Fruit fly (Drosophila melanogaster) whole organism, embryonic: ENCODE data around the gene CG32302.

Experiments
- B-H1 ChIP-seq: fragments of 200-800 bp; sonication (Bioruptor generic); IDR thresholded peaks from 3 replicates; pipeline ENCODE4 v1.3.6; 2022; ENCODE audit warnings: missing biosample characterization, missing genetic modification characterization
- CG10543 ChIP-seq: fragments of 200-800 bp; sonication (Bioruptor generic); optimal IDR thresholded peaks from 3 replicates; lab custom pipeline; 2017; ENCODE audit warnings: missing biosample characterization, mild to moderate bottlenecking, missing genetic modification characterization, moderate library complexity
- CG12744 ChIP-seq: fragments of 200-800 bp; sonication (Bioruptor generic); optimal IDR thresholded peaks from 2 replicates; lab custom pipeline; 2016; ENCODE audit warnings: missing biosample characterization, missing genetic modification characterization
- CG13287 ChIP-seq: fragments of 200-800 bp; sonication (Bioruptor generic); IDR thresholded peaks from 2 replicates; pipeline ENCODE4 v1.3.6; 2022; ENCODE audit warnings: missing biosample characterization, missing genetic modification characterization; ENCODE audit not compliant: partially characterized antibody
- CG15073 ChIP-seq: fragments of 200-800 bp; sonication (Bioruptor generic); optimal IDR thresholded peaks from 2 replicates; lab custom pipeline; 2016; ENCODE audit warnings: missing biosample characterization, missing genetic modification characterization
- CG17912 ChIP-seq: fragments of 200-800 bp; sonication (Bioruptor generic); optimal IDR thresholded peaks from 2 replicates; lab custom pipeline; 2018; ENCODE audit warnings: missing biosample characterization, mild to moderate bottlenecking, missing genetic modification characterization
- CG32767 ChIP-seq: fragments of 200-800 bp; sonication (Bioruptor generic); IDR thresholded peaks from 2 replicates; pipeline ENCODE4 v1.3.6; 2022; ENCODE audit warnings: missing biosample characterization, missing genetic modification characterization
- CG43689 ChIP-seq: fragments of 200-800 bp; sonication (Bioruptor generic); IDR thresholded peaks from 2 replicates; pipeline ENCODE4 v1.3.6; 2022; ENCODE audit warnings: missing biosample characterization, missing genetic modification characterization
- CG6813 ChIP-seq: fragments of 200-800 bp; sonication (Bioruptor generic); optimal IDR thresholded peaks from 2 replicates; lab custom pipeline; 2017; ENCODE audit warnings: missing biosample characterization, missing genetic modification characterization, mild to moderate bottlenecking, moderate library complexity, missing genetic modification reagents
- CG7987 ChIP-seq: fragments of 200-800 bp; sonication (Bioruptor generic); optimal IDR thresholded peaks from 2 replicates; lab custom pipeline; 2018; ENCODE audit warnings: missing biosample characterization, mild to moderate bottlenecking, missing genetic modification characterization, moderate library complexity
- CG8290 ChIP-seq, 3 experiments: fragments of 200-800 bp; sonication (Bioruptor generic); optimal IDR thresholded peaks; 2 replicates each; lab custom pipeline; 2016 to 2019; ENCODE audit warnings: missing biosample characterization in 3 of 3, missing genetic modification characterization in 3 of 3, mild to moderate bottlenecking in 2 of 3, moderate library complexity in 1 of 3
- CG8944 ChIP-seq: fragments of 200-800 bp; sonication (Bioruptor generic); optimal IDR thresholded peaks from 3 replicates; lab custom pipeline; 2016; ENCODE audit warnings: missing biosample characterization, missing genetic modification characterization
- CG9876 ChIP-seq: fragments of 200-800 bp; sonication (Bioruptor generic); optimal IDR thresholded peaks from 2 replicates; lab custom pipeline; 2016; ENCODE audit warnings: missing biosample characterization, missing genetic modification characterization
- CkIIα-i1 ChIP-seq: fragments of 200-800 bp; sonication (Bioruptor generic); IDR thresholded peaks from 2 replicates; pipeline ENCODE4 v1.3.6; 2022; ENCODE audit warnings: missing biosample characterization, missing genetic modification characterization
- Dbx ChIP-seq: fragments of 200-800 bp; sonication (Bioruptor generic); IDR thresholded peaks from 3 replicates; pipeline ENCODE4 v1.3.6; 2022; ENCODE audit warnings: missing biosample characterization, missing genetic modification characterization
- Deaf1 ChIP-seq: fragments of 200-800 bp; optimal IDR thresholded peaks from 3 replicates; lab custom pipeline; 2019; ENCODE audit warnings: missing biosample characterization, mild to moderate bottlenecking, missing genetic modification characterization, moderate library complexity
- Dref ChIP-seq: fragments of 200-800 bp; sonication (Bioruptor generic); IDR thresholded peaks from 2 replicates; pipeline ENCODE4 v1.3.6; 2022; ENCODE audit warnings: missing biosample characterization, missing genetic modification characterization
- E2f2 ChIP-seq: fragments of 200-800 bp; sonication (Bioruptor generic); IDR thresholded peaks from 2 replicates; pipeline ENCODE4 v1.3.6; 2022; ENCODE audit warnings: missing biosample characterization, missing genetic modification characterization
- Hmr ChIP-seq: fragments of 200-800 bp; sonication (Bioruptor generic); optimal IDR thresholded peaks from 3 replicates; lab custom pipeline; 2017; ENCODE audit warnings: mild to moderate bottlenecking, missing biosample characterization, missing genetic modification reagents, missing genetic modification characterization
- Jarid2 ChIP-seq: fragments of 200-800 bp; sonication (Bioruptor generic); optimal IDR thresholded peaks from 3 replicates; lab custom pipeline; 2017; ENCODE audit warnings: mild to moderate bottlenecking, missing biosample characterization, missing genetic modification reagents, missing genetic modification characterization
- MESR4 ChIP-seq: fragments of 200-800 bp; sonication (Bioruptor generic); optimal IDR thresholded peaks from 2 replicates; lab custom pipeline; 2018; ENCODE audit warnings: missing biosample characterization, mild to moderate bottlenecking, missing genetic modification characterization, moderate library complexity
- Med ChIP-seq: fragments of 200-800 bp; sonication (Bioruptor generic); peaks from one replicate; lab custom pipeline; 2016; ENCODE audit warnings: missing biosample characterization, missing genetic modification characterization, mild to moderate bottlenecking, inconsistent platforms, moderate library complexity
- NK7.1 ChIP-seq: fragments of 200-800 bp; sonication (Bioruptor generic); optimal IDR thresholded peaks from 3 replicates; lab custom pipeline; 2016; ENCODE audit warnings: missing biosample characterization, missing genetic modification characterization
- Rfx ChIP-seq: fragments of 200-800 bp; sonication (Bioruptor generic); IDR thresholded peaks from 2 replicates; pipeline ENCODE4 v1.3.6; 2022; ENCODE audit warnings: missing biosample characterization, missing genetic modification characterization
- Six4 ChIP-seq: fragments of 200-800 bp; sonication (Bioruptor generic); optimal IDR thresholded peaks from 2 replicates; lab custom pipeline; 2016; ENCODE audit warnings: missing biosample characterization, missing genetic modification characterization
- Xrp1 ChIP-seq: fragments of 200-800 bp; sonication (Bioruptor generic); IDR thresholded peaks from 2 replicates; pipeline ENCODE4 v1.3.6; 2022; ENCODE audit warnings: missing biosample characterization, missing genetic modification characterization
- amos ChIP-seq: fragments of 200-800 bp; sonication (Bioruptor generic); IDR thresholded peaks from 2 replicates; pipeline ENCODE4 v1.3.6; 2022; ENCODE audit warnings: missing biosample characterization, missing genetic modification characterization; ENCODE audit not compliant: partially characterized antibody
- ase ChIP-seq: fragments of 200-800 bp; sonication (Bioruptor generic); IDR thresholded peaks from 3 replicates; pipeline ENCODE4 v1.3.6; 2022; ENCODE audit warnings: missing biosample characterization, missing genetic modification characterization
- br ChIP-seq: fragments of >200 bp; optimal IDR thresholded peaks from 2 replicates; lab custom pipeline; 2017
- cad ChIP-seq: fragments of >200 bp; optimal IDR thresholded peaks from 2 replicates; lab custom pipeline; 2017; ENCODE audit warnings: missing biosample characterization, missing genetic modification characterization
- eve ChIP-seq, 2 experiments: fragments of >200 bp; optimal IDR thresholded peaks; 2 replicates each; lab custom pipeline; 2017; ENCODE audit warnings: missing biosample characterization in 2 of 2, missing genetic modification characterization in 2 of 2
- ewg ChIP-seq: fragments of 200-800 bp; sonication (Bioruptor generic); optimal IDR thresholded peaks from 3 replicates; lab custom pipeline; 2017; ENCODE audit warnings: mild to moderate bottlenecking, missing biosample characterization, missing genetic modification reagents, missing genetic modification characterization
- grn ChIP-seq: fragments of 200-800 bp; sonication (Bioruptor generic); optimal IDR thresholded peaks from 3 replicates; lab custom pipeline; 2017; ENCODE audit warnings: missing biosample characterization, missing genetic modification characterization
- jing ChIP-seq: fragments of 200-800 bp; sonication (Bioruptor generic); optimal IDR thresholded peaks from 2 replicates; lab custom pipeline; 2018; ENCODE audit warnings: missing biosample characterization, mild to moderate bottlenecking, missing genetic modification characterization
- nmo ChIP-seq: fragments of 200-800 bp; sonication (Bioruptor generic); optimal IDR thresholded peaks from 2 replicates; lab custom pipeline; 2018; ENCODE audit warnings: missing biosample characterization, mild to moderate bottlenecking, missing genetic modification characterization, moderate library complexity
- seq ChIP-seq: fragments of 200-800 bp; sonication (Bioruptor generic); IDR thresholded peaks from 2 replicates; pipeline ENCODE4 v1.3.6; 2022; ENCODE audit warnings: missing biosample characterization, missing genetic modification characterization
- sim ChIP-seq: fragments of 200-800 bp; sonication (Bioruptor generic); IDR thresholded peaks from 2 replicates; pipeline ENCODE4 v1.3.6; 2022; ENCODE audit warnings: missing biosample characterization, missing genetic modification characterization
- slou ChIP-seq: fragments of 200-800 bp; sonication (Bioruptor generic); optimal IDR thresholded peaks from 3 replicates; lab custom pipeline; 2016; ENCODE audit warnings: missing biosample characterization, missing genetic modification characterization
- sob ChIP-seq: fragments of 200-800 bp; sonication (Bioruptor generic); IDR thresholded peaks from 2 replicates; pipeline ENCODE4 v1.3.6; 2022; ENCODE audit warnings: missing biosample characterization, missing genetic modification characterization
- sug ChIP-seq: fragments of 200-800 bp; optimal IDR thresholded peaks from 2 replicates; lab custom pipeline; 2019; ENCODE audit warnings: missing biosample characterization, mild to moderate bottlenecking, missing genetic modification characterization, moderate library complexity
- zen ChIP-seq: fragments of 200-800 bp; sonication (Bioruptor generic); optimal IDR thresholded peaks from 3 replicates; lab custom pipeline; 2018; ENCODE audit warnings: missing biosample characterization, mild to moderate bottlenecking, missing genetic modification characterization, moderate library complexity

CG32302 gene

dm6 chr3L:2253962-2254662, 14.5 kb upstream of the CG32302 start (continued):
- no peak for TF ChIP-seq CG8944 (GFP tag; lab: Kevin White, UChicago)
- no peak for TF ChIP-seq sob
- no peak for TF ChIP-seq Dref (GFP tag; lab: Robert Waterston, UW)
- TF ChIP-seq CG32767 (GFP tag; lab: Robert Waterston, UW) = no peak
- no peak for TF ChIP-seq cad (GFP tag; lab: Kevin White, UChicago)
- TF ChIP-seq CG9876 (GFP tag; lab: Kevin White, UChicago) = no peak
- TF ChIP-seq Six4 (GFP tag; lab: Kevin White, UChicago) = no peak
- TF ChIP-seq CG10543 = peak; percentile 59
- TF ChIP-seq ewg (GFP tag; lab: Kevin White, UChicago) = no peak
- no peak for TF ChIP-seq nmo
- no peak for TF ChIP-seq B-H1 (GFP tag; lab: Robert Waterston, UW)
- no peak for TF ChIP-seq Xrp1 (GFP tag; lab: Robert Waterston, UW)
- TF ChIP-seq CG12744 = no peak
- TF ChIP-seq Hmr (GFP tag; lab: Kevin White, UChicago) = peak; percentile 60
- no peak for TF ChIP-seq ase
- TF ChIP-seq sug (tag; lab: Kevin White, UChicago) = peak; percentile 94
- no peak for TF ChIP-seq amos
- TF ChIP-seq MESR4 (GFP tag; lab: Kevin White, UChicago) = no peak
- no peak for TF ChIP-seq CG15073 (GFP tag; lab: Kevin White, UChicago)
- TF ChIP-seq eve (GFP tag; optimal IDR thresholded peaks at IDR 0.05; lab: Kevin White, UChicago) = no peak
- TF ChIP-seq grn (GFP tag; lab: Kevin White, UChicago) = peak; percentile 24
- no peak for TF ChIP-seq Rfx (GFP tag; lab: Robert Waterston, UW)

dm6 chr3L:2255775-2256174, 12.8 kb upstream of the CG32302 start:
- TF ChIP-seq jing (GFP tag; lab: Kevin White, UChicago) = no peak
- no peak for TF ChIP-seq CG6813
- no peak for TF ChIP-seq NK7.1 (GFP tag; lab: Kevin White, UChicago)
- 0 out of 3 replicates have a peak, but pooled peaks have one; percentile 38 for TF ChIP-seq Dbx (GFP tag; lab: Robert Waterston, UW)
- no peak for TF ChIP-seq slou (GFP tag; lab: Kevin White, UChicago)
- TF ChIP-seq Jarid2 (GFP tag; lab: Kevin White, UChicago) = peak; percentile 60
- no peak for TF ChIP-seq CG7987 (GFP tag; lab: Kevin White, UChicago)
- TF ChIP-seq seq (GFP tag; lab: Robert Waterston, UW) = peak; percentile 22; the same call in 1 of the 2 replicates
- TF ChIP-seq Med (GFP tag; lab: Kevin White, UChicago) = peak; percentile 50
- no peak for TF ChIP-seq CG17912
- no peak for TF ChIP-seq E2f2
- TF ChIP-seq sim = no peak
- TF ChIP-seq CG13287 (GFP tag; lab: Robert Waterston, UW) = peak; percentile 18; the same call in 1 of the 2 replicates
- TF ChIP-seq CkIIα-i1 (GFP tag; lab: Robert Waterston, UW) = no peak
- peak; percentile 26 for TF ChIP-seq Deaf1 (tag; lab: Kevin White, UChicago)
- no peak for TF ChIP-seq zen
- TF ChIP-seq Rfx (GFP tag; lab: Robert Waterston, UW) = 0 out of 2 replicates have a peak, but pooled peaks have one; percentile 15
- no peak for TF ChIP-seq CG43689 (GFP tag; lab: Robert Waterston, UW)
- TF ChIP-seq br (lab: Kevin White, UChicago) = no peak
- TF ChIP-seq CG8290 (GFP tag; optimal IDR thresholded peaks at IDR 0.05; lab: Kevin White, UChicago) = no peak
- peak in 1 of 2 experiments; percentile 56 for TF ChIP-seq CG8290 (tag; optimal IDR thresholded peaks at IDR 0.05; lab: Kevin White, UChicago)
- no peak for TF ChIP-seq CG8944 (GFP tag; lab: Kevin White, UChicago)
- no peak for TF ChIP-seq Six4 (GFP tag; lab: Kevin White, UChicago)
